Worm (Caenorhabditis elegans) whole organism, late embryonic: ENCODE results near the gene C15H11.10.
A peak's percentile ranks its signal among the peaks of the same experiment; 100 is the strongest.

Experiments
- C08G9.2 ChIP-seq: sonication (generic microtip); optimal IDR thresholded peaks from 2 replicates; lab custom pipeline; 2016; ENCODE audit warnings: mild to moderate bottlenecking, missing genetic modification characterization, moderate library complexity, missing compliant biosample characterization
- C38D4.7 ChIP-seq: fragments of 200-800 bp; sonication (Bioruptor generic); optimal IDR thresholded peaks from 2 replicates; lab custom pipeline; 2018; ENCODE audit warnings: mild to moderate bottlenecking, missing genetic modification characterization, moderate library complexity, missing compliant biosample characterization
- F13H6.1 ChIP-seq: sonication (generic microtip); optimal IDR thresholded peaks from 2 replicates; lab custom pipeline; 2016; ENCODE audit warnings: missing genetic modification characterization, missing compliant biosample characterization
- K02D7.2 ChIP-seq: sonication (generic microtip); optimal IDR thresholded peaks from 2 replicates; lab custom pipeline; 2017; ENCODE audit warnings: mild to moderate bottlenecking, missing genetic modification characterization, missing compliant biosample characterization
- K09A11.1 ChIP-seq: sonication (generic microtip); optimal IDR thresholded peaks from 2 replicates; lab custom pipeline; 2017; ENCODE audit warnings: antibody characterized with exemption, mild to moderate bottlenecking, missing genetic modification characterization, missing compliant biosample characterization; ENCODE audit not compliant: insufficient read depth
- Y22D7AL.16 ChIP-seq: sonication (generic microtip); optimal IDR thresholded peaks from 2 replicates; lab custom pipeline; 2016; ENCODE audit warnings: missing genetic modification characterization, missing compliant biosample characterization
- ahr-1 ChIP-seq: sonication (generic microtip); optimal IDR thresholded peaks from 2 replicates; lab custom pipeline; 2016; ENCODE audit warnings: missing genetic modification characterization, missing compliant biosample characterization
- ama-1 ChIP-seq: fragments of 150-350 bp; optimal IDR thresholded peaks from 2 replicates; lab custom pipeline; 2014
- ceh-14 ChIP-seq: sonication (generic microtip); optimal IDR thresholded peaks from 2 replicates; lab custom pipeline; 2016; ENCODE audit warnings: missing genotype, missing genetic modification characterization, missing compliant biosample characterization
- ceh-18 ChIP-seq: sonication (generic microtip); optimal IDR thresholded peaks from 2 replicates; lab custom pipeline; 2016; ENCODE audit warnings: missing genetic modification characterization, missing compliant biosample characterization
- ceh-19 ChIP-seq: fragments of 200-800 bp; sonication (Bioruptor generic); optimal IDR thresholded peaks from 2 replicates; lab custom pipeline; 2018; ENCODE audit warnings: mild to moderate bottlenecking, missing genetic modification characterization, missing compliant biosample characterization
- ceh-24 ChIP-seq: sonication (generic microtip); optimal IDR thresholded peaks from 2 replicates; lab custom pipeline; 2016; ENCODE audit warnings: mild to moderate bottlenecking, missing genetic modification characterization, missing compliant biosample characterization
- ceh-30 ChIP-seq: fragments of 150-350 bp; optimal IDR thresholded peaks from 2 replicates; lab custom pipeline; 2014; ENCODE audit warnings: missing biosample characterization, missing genetic modification characterization
- ceh-45 ChIP-seq: fragments of 200-800 bp; sonication (Bioruptor generic); IDR thresholded peaks from 2 replicates; pipeline ENCODE4 v1.3.6; 2022; ENCODE audit warnings: missing genetic modification reagents, missing genetic modification characterization, missing compliant biosample characterization
- ceh-9 ChIP-seq: sonication (generic microtip); optimal IDR thresholded peaks from 2 replicates; lab custom pipeline; 2016; ENCODE audit warnings: mild to moderate bottlenecking, missing genetic modification characterization, inconsistent platforms, missing compliant biosample characterization
- dmd-4 ChIP-seq: sonication (generic microtip); optimal IDR thresholded peaks from 2 replicates; lab custom pipeline; 2016; ENCODE audit warnings: borderline replicate concordance, missing genetic modification characterization, missing compliant biosample characterization
- dve-1 ChIP-seq: sonication (generic microtip); optimal IDR thresholded peaks from 2 replicates; lab custom pipeline; 2017; ENCODE audit warnings: antibody characterized with exemption, mild to moderate bottlenecking, missing genetic modification characterization, missing compliant biosample characterization
- elt-2 ChIP-seq: sonication (generic microtip); optimal IDR thresholded peaks from 2 replicates; lab custom pipeline; 2016; ENCODE audit warnings: missing genetic modification reagents, missing genetic modification characterization, missing compliant biosample characterization
- elt-4 ChIP-seq: sonication (generic microtip); optimal IDR thresholded peaks from 2 replicates; lab custom pipeline; 2016; ENCODE audit warnings: missing genetic modification characterization, missing compliant biosample characterization
- ets-4 ChIP-seq: sonication (generic microtip); optimal IDR thresholded peaks from 2 replicates; lab custom pipeline; 2016; ENCODE audit warnings: missing genetic modification characterization, missing compliant biosample characterization
- fax-1 ChIP-seq: sonication (generic microtip); optimal IDR thresholded peaks from 2 replicates; lab custom pipeline; 2016; ENCODE audit warnings: missing genotype, missing genetic modification characterization, missing compliant biosample characterization
- fkh-10 ChIP-seq: fragments of 150-350 bp; optimal IDR thresholded peaks from 2 replicates; lab custom pipeline; 2014; ENCODE audit warnings: missing biosample characterization, missing genetic modification reagents, missing genetic modification characterization
- hlh-13 ChIP-seq: fragments of 200-800 bp; sonication (Bioruptor generic); optimal IDR thresholded peaks from 2 replicates; lab custom pipeline; 2018; ENCODE audit warnings: mild to moderate bottlenecking, missing genetic modification characterization, missing compliant biosample characterization
- hlh-15 ChIP-seq: sonication (generic microtip); optimal IDR thresholded peaks from 2 replicates; lab custom pipeline; 2016; ENCODE audit warnings: missing genetic modification characterization, missing compliant biosample characterization
- hlh-30 ChIP-seq: sonication (generic microtip); optimal IDR thresholded peaks from 2 replicates; lab custom pipeline; 2017; ENCODE audit warnings: antibody characterized with exemption, missing genetic modification characterization, missing compliant biosample characterization; ENCODE audit not compliant: insufficient read depth
- hlh-6 ChIP-seq: sonication (generic microtip); optimal IDR thresholded peaks from 2 replicates; lab custom pipeline; 2016; ENCODE audit warnings: missing genotype, missing genetic modification characterization, missing compliant biosample characterization
- hlh-8 ChIP-seq: sonication (generic microtip); optimal IDR thresholded peaks from 2 replicates; lab custom pipeline; 2016; ENCODE audit warnings: missing genotype, missing genetic modification characterization, missing compliant biosample characterization
- lin-11 ChIP-seq: fragments of 200-800 bp; sonication (Bioruptor generic); optimal IDR thresholded peaks from 2 replicates; lab custom pipeline; 2018; ENCODE audit warnings: mild to moderate bottlenecking, missing genetic modification characterization, missing compliant biosample characterization
- madf-2 ChIP-seq: sonication (generic microtip); optimal IDR thresholded peaks from 2 replicates; lab custom pipeline; 2017; ENCODE audit warnings: missing genetic modification characterization, missing compliant biosample characterization
- mec-3 ChIP-seq: sonication (generic microtip); optimal IDR thresholded peaks from 2 replicates; lab custom pipeline; 2016; ENCODE audit warnings: borderline replicate concordance, missing genetic modification characterization, missing compliant biosample characterization
- nfya-1 ChIP-seq: sonication (generic microtip); optimal IDR thresholded peaks from 2 replicates; lab custom pipeline; 2017; ENCODE audit warnings: missing genetic modification characterization, mild to moderate bottlenecking, missing compliant biosample characterization, antibody characterized with exemption, moderate library complexity
- nhr-11 ChIP-seq: fragments of 150-350 bp; optimal IDR thresholded peaks from 2 replicates; lab custom pipeline; 2014; ENCODE audit warnings: missing biosample characterization, missing genetic modification characterization
- nhr-232 ChIP-seq: sonication (generic microtip); optimal IDR thresholded peaks from 2 replicates; lab custom pipeline; 2016; ENCODE audit warnings: missing genetic modification characterization, missing compliant biosample characterization
- odd-2 ChIP-seq: sonication (generic microtip); optimal IDR thresholded peaks from 2 replicates; lab custom pipeline; 2017; ENCODE audit warnings: antibody characterized with exemption, mild to moderate bottlenecking, missing genetic modification characterization, missing compliant biosample characterization
- pag-3 ChIP-seq: sonication (generic microtip); optimal IDR thresholded peaks from 2 replicates; lab custom pipeline; 2016; ENCODE audit warnings: missing compliant biosample characterization, missing genetic modification characterization, borderline replicate concordance
- pros-1 ChIP-seq: fragments of 150-350 bp; optimal IDR thresholded peaks from 2 replicates; lab custom pipeline; 2014; ENCODE audit warnings: missing biosample characterization, missing genetic modification reagents, missing genetic modification characterization
- sox-2 ChIP-seq: fragments of 200-800 bp; sonication (Bioruptor generic); IDR thresholded peaks from 2 replicates; pipeline ENCODE4 v1.3.6; 2022; ENCODE audit warnings: missing genetic modification reagents, missing genetic modification characterization, missing compliant biosample characterization
- sox-4 ChIP-seq: sonication (generic microtip); optimal IDR thresholded peaks from 2 replicates; lab custom pipeline; 2017; ENCODE audit warnings: mild to moderate bottlenecking, missing genetic modification characterization, inconsistent platforms, missing compliant biosample characterization
- syd-9 ChIP-seq: sonication (generic microtip); optimal IDR thresholded peaks from 2 replicates; lab custom pipeline; 2016; ENCODE audit warnings: mild to moderate bottlenecking, missing genetic modification characterization, moderate library complexity, missing compliant biosample characterization
- tbx-2 ChIP-seq: sonication (generic microtip); optimal IDR thresholded peaks from 2 replicates; lab custom pipeline; 2016; ENCODE audit warnings: missing genetic modification characterization, missing compliant biosample characterization
- tbx-7 ChIP-seq: sonication (generic microtip); optimal IDR thresholded peaks from 2 replicates; lab custom pipeline; 2016; ENCODE audit warnings: missing genotype, missing genetic modification characterization, missing compliant biosample characterization
- ttx-3 ChIP-seq: sonication (generic microtip); optimal IDR thresholded peaks from 2 replicates; lab custom pipeline; 2016; ENCODE audit warnings: missing genetic modification reagents, missing genetic modification characterization, missing compliant biosample characterization
- unc-3 ChIP-seq, 2 experiments: fragments of 200-800 bp in 1 of 2; sonication (Bioruptor generic) in 1 of 2; sonication (generic microtip) in 1 of 2; conservative IDR thresholded peaks in 1 of 2; optimal IDR thresholded peaks in 1 of 2; 2 replicates each; pipeline versions ENCODE4 v1.3.6 to Lab custom; 2016 to 2022; ENCODE audit warnings: missing compliant biosample characterization in 2 of 2, missing genetic modification characterization in 2 of 2, missing genetic modification reagents in 1 of 2
- unc-42 ChIP-seq: sonication (generic microtip); optimal IDR thresholded peaks from 2 replicates; lab custom pipeline; 2016; ENCODE audit warnings: missing genotype, missing genetic modification characterization, missing compliant biosample characterization
- unc-55 ChIP-seq: sonication (generic microtip); optimal IDR thresholded peaks from 2 replicates; lab custom pipeline; 2017; ENCODE audit warnings: missing biosample characterization, missing genetic modification reagents, missing genetic modification characterization
- unc-86 ChIP-seq: sonication (generic microtip); optimal IDR thresholded peaks from 2 replicates; lab custom pipeline; 2016; ENCODE audit warnings: missing genetic modification characterization, missing compliant biosample characterization
- ztf-16 ChIP-seq: sonication (generic microtip); optimal IDR thresholded peaks from 2 replicates; lab custom pipeline; 2017; ENCODE audit warnings: missing genetic modification characterization, missing compliant biosample characterization

C15H11.10 gene

DNA sequence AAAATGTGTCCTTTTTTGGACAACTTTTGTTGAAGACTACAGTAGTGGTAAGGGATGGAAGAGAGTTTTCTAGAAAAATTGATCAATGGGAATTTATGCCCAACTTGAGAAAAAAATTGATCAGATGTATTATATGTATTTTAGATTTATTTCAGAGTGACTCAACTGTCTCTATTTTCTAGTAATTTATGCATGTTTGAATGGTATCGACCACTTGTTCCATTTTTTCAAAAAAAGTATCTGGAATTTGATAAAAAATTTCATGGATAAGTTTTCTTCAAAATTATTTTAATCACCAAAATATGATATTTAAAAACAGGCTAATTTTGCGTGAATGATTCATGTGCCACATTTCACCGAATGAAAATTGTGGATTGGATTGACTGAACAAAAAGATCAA, at the start of gene C15H11.10:
C15H11.10 (plus strand) TSS at position 301 of the 400 bp plus-strand sequence.
- no peak for TF ChIP-seq lin-11 (tag; lab: Kevin White, UChicago)
- no peak for TF ChIP-seq ztf-16
- TF ChIP-seq mec-3 (tag; lab: Kevin White, UChicago), result no peak
- TF ChIP-seq ceh-18 (tag; lab: Kevin White, UChicago), result no peak
- no peak for TF ChIP-seq ceh-14 (tag; lab: Kevin White, UChicago)
- TF ChIP-seq nfya-1, result no peak
- no peak for TF ChIP-seq fax-1 (tag; lab: Kevin White, UChicago)
- TF ChIP-seq unc-86 (tag; lab: Kevin White, UChicago), result no peak
- no peak for TF ChIP-seq dve-1 (tag; lab: Kevin White, UChicago)
- TF ChIP-seq hlh-13, result no peak
- no peak for TF ChIP-seq unc-42 (tag; lab: Kevin White, UChicago)
- no peak for TF ChIP-seq ama-1
- no peak for TF ChIP-seq C08G9.2 (tag; lab: Kevin White, UChicago)
- no peak for TF ChIP-seq ceh-9 (tag; lab: Kevin White, UChicago)
- TF ChIP-seq fkh-10 (GFP tag; lab: Kevin White, UChicago), result no peak
- no peak for TF ChIP-seq dmd-4 (tag; lab: Kevin White, UChicago)

DNA sequence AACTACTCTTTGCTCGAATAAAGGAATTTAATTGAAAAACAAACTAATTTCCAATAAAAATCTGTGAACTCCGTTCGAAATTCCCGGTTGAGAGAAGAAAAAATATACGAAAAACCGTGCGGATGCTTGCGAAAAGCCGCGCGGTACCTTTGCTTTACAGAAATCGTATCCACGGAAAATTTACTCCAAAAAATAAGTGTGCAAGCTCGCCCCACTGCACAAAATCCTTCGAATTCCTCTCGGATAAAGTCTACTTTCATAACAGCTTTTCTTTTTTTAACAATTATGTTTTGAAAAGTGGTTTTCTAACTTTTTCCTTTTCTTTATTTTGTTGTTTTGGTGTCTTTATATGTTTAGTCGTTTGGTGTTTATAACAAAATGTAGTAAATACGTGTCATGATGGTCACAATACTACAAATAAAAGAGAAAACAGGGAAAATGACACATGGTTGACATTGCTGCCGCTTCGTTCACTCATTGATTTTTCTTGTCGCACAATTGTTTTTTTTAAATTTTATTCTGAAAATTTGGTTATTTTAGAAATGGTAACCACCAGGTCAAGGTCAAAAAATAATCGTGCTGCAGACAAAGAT, 44.6 kb upstream of the C15H11.10 start, which contains the start of gene cept-2:
cept-2 (plus strand) TSS at position 533 of the 593 bp plus-strand sequence.
- TF ChIP-seq C38D4.7 (GFP tag; lab: Kevin White, UChicago) (no peak), syd-9 (tag; lab: Kevin White, UChicago) (no peak), hlh-13 (no peak), lin-11 (tag; lab: Kevin White, UChicago) (no peak), pag-3 (tag; lab: Kevin White, UChicago) (no peak), nhr-232 (tag; lab: Kevin White, UChicago) (no peak), hlh-8 (peak; percentile 58), ttx-3 (tag; lab: Kevin White, UChicago) (no peak), ceh-24 (tag; lab: Kevin White, UChicago) (no peak), tbx-2 (tag; lab: Kevin White, UChicago) (peak; percentile 87), ama-1 (no peak), ceh-19 (no peak), elt-4 (tag; lab: Kevin White, UChicago) (no peak), unc-3 (GFP tag; conservative IDR thresholded peaks at IDR 0.05; lab: Robert Waterston, UW) (no peak), unc-3 (tag; optimal IDR thresholded peaks at IDR 0.05; lab: Kevin White, UChicago) (no peak), fkh-10 (GFP tag; lab: Kevin White, UChicago) (no peak), ceh-9 (tag; lab: Kevin White, UChicago) (no peak), ets-4 (peak; percentile 46), sox-2 (GFP tag; lab: Robert Waterston, UW) (no peak), K09A11.1 (tag; lab: Kevin White, UChicago) (peak; percentile 21), ceh-18 (tag; lab: Kevin White, UChicago) (peak; percentile 77), hlh-15 (tag; lab: Kevin White, UChicago) (no peak), K02D7.2 (no peak), ahr-1 (peak; percentile 57), hlh-6 (tag; lab: Kevin White, UChicago) (no peak), Y22D7AL.16 (tag; lab: Kevin White, UChicago) (no peak), odd-2 (no peak), pros-1 (tag; lab: Kevin White, UChicago) (no peak), ztf-16 (peak; percentile 57), dve-1 (tag; lab: Kevin White, UChicago) (peak; percentile 56), ceh-30 (tag; lab: Kevin White, UChicago) (no peak), nhr-11 (tag; lab: Kevin White, UChicago) (no peak), madf-2 (tag; lab: Kevin White, UChicago) (peak; percentile 44), mec-3 (tag; lab: Kevin White, UChicago) (no peak), sox-4 (tag; lab: Kevin White, UChicago) (no peak), unc-55 (no peak), hlh-30 (tag; lab: Kevin White, UChicago) (peak; percentile 4), F13H6.1 (tag; lab: Kevin White, UChicago) (peak; percentile 30), tbx-7 (tag; lab: Kevin White, UChicago) (peak; percentile 65), dmd-4 (tag; lab: Kevin White, UChicago) (no peak), C08G9.2 (tag; lab: Kevin White, UChicago) (peak; percentile 84), ceh-45 (GFP tag; lab: Robert Waterston, UW) (no peak), elt-2 (no peak)
